Worm (Caenorhabditis elegans): Measurements from ENCODE around the gene srv-30.
A peak's percentile ranks its signal among the peaks of the same experiment; 100 is the strongest.
"Not testable (repeated sequence)": the region's sequence is repeated elsewhere in the genome, so short reads cannot be mapped to it uniquely, and the experiment has no call there.

Gene srv-30

ce11 chrIV:6253000-6253399, 16.2 kb downstream of the srv-30 start, which contains the start of gene T13A10.2:
TSS of gene T13A10.2 (plus strand) at chrIV:6253300.
- not testable (repeated sequence) for TF ChIP-seq mdl-1 (tag; optimal IDR thresholded peaks at IDR 0.05); zag-1 (tag; optimal IDR thresholded peaks at IDR 0.05); fkh-10 (GFP tag; optimal IDR thresholded peaks at IDR 0.05)

- peak; percentile 36 for TF ChIP-seq lin-39 (tag; optimal IDR thresholded peaks at IDR 0.05)
- no peak for TF ChIP-seq ceh-82 (tag; optimal IDR thresholded peaks at IDR 0.05)
- peak; percentile 19 for TF ChIP-seq nfya-1 (tag; optimal IDR thresholded peaks at IDR 0.05; ENCODE audit: insufficient read depth)
Observed at ce11 chrIV:6249591-6249990, 19.7 kb downstream of the srv-30 start, which contains the start of gene F58F9.1. TSS of gene F58F9.1 (plus strand) at chrIV:6249841.

DNA sequence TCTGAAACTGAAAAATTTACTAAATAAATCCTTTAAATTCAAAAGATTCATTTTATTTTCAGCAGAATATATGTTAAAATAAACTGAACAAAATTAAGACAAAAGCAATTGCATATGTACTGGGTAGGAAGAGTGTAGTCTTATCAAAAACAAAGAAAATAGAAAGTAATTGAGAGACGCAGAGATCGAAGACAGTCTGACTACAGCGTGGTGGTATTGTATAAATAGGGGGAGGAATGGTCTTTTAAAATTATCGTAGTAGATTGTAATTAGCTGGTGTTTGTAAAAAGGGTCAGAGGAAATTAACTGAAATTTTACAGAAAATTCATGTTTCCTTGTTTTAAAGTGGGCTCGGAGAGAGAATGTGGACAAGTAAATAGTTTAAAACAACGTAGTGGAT, 20.8 kb downstream of the srv-30 start, which contains the start of gene acox-3:
acox-3 (minus strand) TSS at position 7 of the 400 bp plus-strand sequence.
- TF ChIP-seq hmg-11 (tag; optimal IDR thresholded peaks at IDR 0.05): no peak
- TF ChIP-seq pha-4 (tag; optimal IDR thresholded peaks at IDR 0.05): peak; percentile 43
- TF ChIP-seq pqm-1 (tag; optimal IDR thresholded peaks at IDR 0.05): peak; percentile 57
- peak; percentile 0 for TF ChIP-seq ceh-28 (tag; optimal IDR thresholded peaks at IDR 0.05)
- TF ChIP-seq nhr-11 (tag; optimal IDR thresholded peaks at IDR 0.05): no peak
- TF ChIP-seq ceh-82 (tag; optimal IDR thresholded peaks at IDR 0.05): no peak
- peak; percentile 77 for TF ChIP-seq elt-2 (tag; optimal IDR thresholded peaks at IDR 0.05)
- TF ChIP-seq lin-15B (tag; optimal IDR thresholded peaks at IDR 0.05): no peak
- TF ChIP-seq zag-1 (tag; optimal IDR thresholded peaks at IDR 0.05): no peak
- no peak for TF ChIP-seq ztf-4 (tag; optimal IDR thresholded peaks at IDR 0.05)
- no peak for TF ChIP-seq nhr-77 (tag; optimal IDR thresholded peaks at IDR 0.05)

ce11 chrIV:6239993-6240392, 29.3 kb downstream of the srv-30 start, which contains the start of gene F58F9.9:
TSS of gene F58F9.9 (plus strand) at chrIV:6240293.
- no peak for TF ChIP-seq nhr-43 (tag; optimal IDR thresholded peaks at IDR 0.05; ENCODE audit: poor library complexity, severe bottlenecking)
- no peak for TF ChIP-seq nhr-11 (tag; optimal IDR thresholded peaks at IDR 0.05)
- TF ChIP-seq ztf-11 (tag; optimal IDR thresholded peaks at IDR 0.05): no peak
- no peak for TF ChIP-seq fkh-10 (GFP tag; optimal IDR thresholded peaks at IDR 0.05)
- TF ChIP-seq nhr-77 (tag; optimal IDR thresholded peaks at IDR 0.05): no peak
- no peak for TF ChIP-seq eor-1 (tag; optimal IDR thresholded peaks at IDR 0.05)
- TF ChIP-seq ama-1 (optimal IDR thresholded peaks at IDR 0.05): no peak
- TF ChIP-seq ceh-82 (tag; optimal IDR thresholded peaks at IDR 0.05): no peak
- no peak for TF ChIP-seq hmg-11 (tag; optimal IDR thresholded peaks at IDR 0.05)
- TF ChIP-seq elt-1 (tag; optimal IDR thresholded peaks at IDR 0.05): no peak

- TF ChIP-seq fkh-10 (GFP tag; optimal IDR thresholded peaks at IDR 0.05) (no peak), egl-27 (tag; optimal IDR thresholded peaks at IDR 0.05) (no peak), R02D3.7 (tag; optimal IDR thresholded peaks at IDR 0.05) (no peak), nhr-25 (tag; optimal IDR thresholded peaks at IDR 0.05) (no peak), pqm-1 (tag; optimal IDR thresholded peaks at IDR 0.05) (no peak), ceh-82 (tag; optimal IDR thresholded peaks at IDR 0.05) (no peak), pha-4 (tag; optimal IDR thresholded peaks at IDR 0.05) (no peak), unc-62 (GFP tag; optimal IDR thresholded peaks at IDR 0.05) (no peak), nhr-77 (tag; optimal IDR thresholded peaks at IDR 0.05) (no peak), sea-2 (GFP tag; optimal IDR thresholded peaks at IDR 0.05) (no peak), lin-15B (tag; optimal IDR thresholded peaks at IDR 0.05) (no peak)
Observed at ce11 chrIV:6237508-6238227, 31.6 kb downstream of the srv-30 start, which contains the start of the genes F58F9.6 and F58F9.8. TSS of gene F58F9.6 (minus strand) at chrIV:6237608. TSS of gene F58F9.8 (plus strand) at chrIV:6238177.

DNA sequence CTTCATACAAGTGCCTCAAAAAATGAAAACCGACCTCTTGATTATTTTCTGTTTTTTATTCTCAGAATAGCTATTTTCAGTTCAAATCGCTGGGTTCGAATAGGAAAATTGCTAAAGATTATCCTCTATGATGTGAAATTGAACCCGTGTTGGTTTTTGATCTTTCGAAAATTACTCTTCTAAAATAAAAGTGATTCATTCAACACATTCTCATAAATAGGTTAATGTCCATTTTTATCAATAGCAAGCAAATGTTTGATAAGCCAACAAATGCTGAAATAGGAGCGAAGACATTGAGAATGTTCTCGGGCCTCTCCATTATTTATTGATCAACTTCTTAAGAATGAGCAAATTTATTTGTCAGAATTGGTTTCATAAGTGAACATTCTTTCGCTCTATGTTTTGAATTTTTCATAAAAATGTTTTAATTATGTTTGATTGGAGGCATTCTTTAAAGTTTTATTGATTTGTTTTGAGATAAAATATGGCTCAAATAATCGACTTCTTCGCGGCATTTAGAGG, 36.4 kb downstream of the srv-30 start, which contains the start of gene F58F9.3:
F58F9.3 (plus strand) TSS at position 472 of the 522 bp plus-strand sequence.
- no peak for TF ChIP-seq fkh-10 (GFP tag; optimal IDR thresholded peaks at IDR 0.05)
- TF ChIP-seq fkh-2 (tag; optimal IDR thresholded peaks at IDR 0.05): no peak
- peak; percentile 74 for TF ChIP-seq elt-2 (tag; optimal IDR thresholded peaks at IDR 0.05)
- no peak for TF ChIP-seq ama-1 (optimal IDR thresholded peaks at IDR 0.05)
- TF ChIP-seq nhr-67 (tag; optimal IDR thresholded peaks at IDR 0.05): no peak
- TF ChIP-seq nfya-1 (tag; optimal IDR thresholded peaks at IDR 0.05; ENCODE audit: insufficient read depth): no peak
- TF ChIP-seq zag-1 (tag; optimal IDR thresholded peaks at IDR 0.05): no peak
- no peak for TF ChIP-seq mdl-1 (tag; optimal IDR thresholded peaks at IDR 0.05)
- TF ChIP-seq pha-4 (tag; optimal IDR thresholded peaks at IDR 0.05): peak; percentile 31
- TF ChIP-seq ceh-82 (tag; optimal IDR thresholded peaks at IDR 0.05): no peak
- no peak for TF ChIP-seq snpc-4 (tag; optimal IDR thresholded peaks at IDR 0.05)
- TF ChIP-seq nhr-23 (tag; optimal IDR thresholded peaks at IDR 0.05): no peak
- TF ChIP-seq hmg-11 (tag; optimal IDR thresholded peaks at IDR 0.05): no peak
- no peak for TF ChIP-seq fos-1 (tag; optimal IDR thresholded peaks at IDR 0.05)
- peak; percentile 81 for TF ChIP-seq pqm-1 (tag; optimal IDR thresholded peaks at IDR 0.05)

All from whole organism, L3 larva.